Fruit fly (Drosophila melanogaster): Measurements from ENCODE around the gene CG11983.

Gene CG11983

dm6 chr3R:9010695-9011094, 2.6 kb downstream of the CG11983 start:
- peak; percentile 39; the same call in 1 of the 2 replicates for TF ChIP-seq Drgx (GFP tag; IDR thresholded peaks at IDR 0.05)
- TF ChIP-seq Ssrp (tag; optimal IDR thresholded peaks at IDR 0.05), result no peak

DNA sequence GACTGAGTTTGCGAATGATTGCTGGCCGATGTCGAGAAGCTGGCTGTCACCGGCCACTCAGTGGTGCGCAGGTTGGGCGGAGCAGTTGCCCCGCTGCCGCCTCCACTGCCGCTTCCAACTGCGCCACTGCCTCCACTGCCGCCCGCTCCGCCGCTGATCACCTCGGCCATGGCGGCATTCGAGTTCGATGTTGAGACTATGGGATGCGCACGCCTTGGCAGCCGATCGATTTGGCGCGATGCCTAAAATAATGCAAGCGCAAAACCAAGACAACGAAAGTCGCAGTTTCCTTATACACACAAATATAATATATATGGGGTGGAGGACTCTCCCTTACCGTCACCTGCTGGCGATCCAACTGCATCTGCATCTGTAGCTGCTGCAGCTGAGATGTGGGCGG, 3.6 kb downstream of the CG11983 start:
- TF ChIP-seq CG17385 (GFP tag; optimal IDR thresholded peaks at IDR 0.05), result no peak
- no peak for TF ChIP-seq otp (GFP tag; IDR thresholded peaks at IDR 0.05)
- no peak for TF ChIP-seq crol (GFP tag; IDR thresholded peaks at IDR 0.05)
- no peak for TF ChIP-seq CG12659 (GFP tag; optimal IDR thresholded peaks at IDR 0.05)
- TF ChIP-seq CG11696 (GFP tag; IDR thresholded peaks at IDR 0.05), result no peak
- no peak for TF ChIP-seq CG4360 (GFP tag; IDR thresholded peaks at IDR 0.05)
- TF ChIP-seq Ssrp (tag; optimal IDR thresholded peaks at IDR 0.05), result no peak
- no peak for TF ChIP-seq CG15269 (tag; optimal IDR thresholded peaks at IDR 0.05)
- no peak for TF ChIP-seq tin (GFP tag; optimal IDR thresholded peaks at IDR 0.05)
- TF ChIP-seq CG4820 (GFP tag; optimal IDR thresholded peaks at IDR 0.05), result no peak
- no peak for TF ChIP-seq inv (GFP tag; IDR thresholded peaks at IDR 0.05; ENCODE audit: partially characterized antibody)
- peak; percentile 7 for TF ChIP-seq Med (GFP tag)
- peak; percentile 17; the same call in 1 of the 2 replicates for TF ChIP-seq Drgx (GFP tag; IDR thresholded peaks at IDR 0.05)
- no peak for TF ChIP-seq CG7839 (tag; optimal IDR thresholded peaks at IDR 0.05)
- TF ChIP-seq ase (GFP tag; IDR thresholded peaks at IDR 0.05), result no peak
- TF ChIP-seq CG17361 (GFP tag; IDR thresholded peaks at IDR 0.05), result no peak

DNA sequence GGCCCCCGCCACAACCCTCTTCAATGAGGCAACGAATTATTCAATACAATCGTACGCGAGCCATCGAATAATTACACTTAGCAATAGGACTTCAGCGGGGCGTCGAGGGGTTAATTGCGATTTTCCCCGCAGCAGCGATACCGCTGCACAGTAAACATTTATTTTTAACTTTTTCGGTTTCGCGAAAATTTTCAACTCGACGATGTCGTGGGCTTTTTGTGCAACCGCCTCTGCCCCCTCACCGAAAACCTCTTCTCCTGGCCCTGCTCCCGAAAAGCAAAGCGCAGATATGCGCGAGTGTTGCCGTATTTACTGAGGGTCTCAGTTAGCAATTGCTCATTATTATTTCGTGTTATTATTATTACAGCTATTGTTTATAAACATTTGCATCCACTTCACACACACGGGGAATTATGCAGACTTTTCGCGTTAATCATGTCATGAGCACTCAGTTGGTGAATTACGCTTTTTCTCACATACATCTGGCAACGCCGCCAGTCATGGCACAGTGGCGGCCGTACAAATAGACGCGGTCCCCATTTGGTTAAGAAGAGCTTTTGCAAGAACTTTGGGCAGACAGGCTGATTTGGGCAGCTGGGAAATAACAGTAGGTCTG, 5.8 kb downstream of the CG11983 start:
- TF ChIP-seq GATAe (GFP tag; conservative IDR thresholded peaks at IDR 0.05) (no peak), CG32772 (GFP tag; IDR thresholded peaks at IDR 0.05) (no peak), CG7963 (GFP tag; IDR thresholded peaks at IDR 0.05; ENCODE audit: partially characterized antibody) (no peak), CG17385 (GFP tag; optimal IDR thresholded peaks at IDR 0.05) (no peak), rib (GFP tag; IDR thresholded peaks at IDR 0.05) (peak; percentile 65; the same call in 1 of the 2 replicates), CG9215 (GFP tag; IDR thresholded peaks at IDR 0.05) (peak; percentile 47; the same call in 1 of the 2 replicates), H15 (GFP tag; IDR thresholded peaks at IDR 0.05) (0 out of 3 replicates have a peak, but pooled peaks have one; percentile 37), CG12155 (GFP tag; optimal IDR thresholded peaks at IDR 0.05) (peak; percentile 36), gsb (GFP tag; IDR thresholded peaks at IDR 0.05) (no peak), CG4820 (GFP tag; optimal IDR thresholded peaks at IDR 0.05) (peak; percentile 3), MTF-1 (GFP tag; optimal IDR thresholded peaks at IDR 0.05; ENCODE audit: borderline replicate concordance) (peak; percentile 1), gce (GFP tag; IDR thresholded peaks at IDR 0.05) (no peak), cg (GFP tag; optimal IDR thresholded peaks at IDR 0.05) (no peak), Ravus (GFP tag; IDR thresholded peaks at IDR 0.05) (no peak), gfzf (GFP tag; optimal IDR thresholded peaks at IDR 0.05) (peak; percentile 14), CG12391 (tag; optimal IDR thresholded peaks at IDR 0.05) (peak; percentile 42), vvl (GFP tag; IDR thresholded peaks at IDR 0.05) (peak; percentile 48; the same call in 1 of the 2 replicates), CG14050 (GFP tag; IDR thresholded peaks at IDR 0.05) (no peak), CG30431 (GFP tag; optimal IDR thresholded peaks at IDR 0.05) (no peak), CG14860 (GFP tag; IDR thresholded peaks at IDR 0.05; ENCODE audit: partially characterized antibody) (no peak), disco-r (GFP tag; optimal IDR thresholded peaks at IDR 0.05) (peak; percentile 45), CG10366 (GFP tag; IDR thresholded peaks at IDR 0.05) (no peak), Side (GFP tag; optimal IDR thresholded peaks at IDR 0.05) (peak; percentile 42), E2f1 (GFP tag; IDR thresholded peaks at IDR 0.05) (0 out of 2 replicates have a peak, but pooled peaks have one; percentile 11), sc (optimal IDR thresholded peaks at IDR 0.05) (no peak), sc (GFP tag; optimal IDR thresholded peaks at IDR 0.05) (no peak), CG3726 (GFP tag; IDR thresholded peaks at IDR 0.05) (no peak), ftz-f1 (GFP tag; optimal IDR thresholded peaks at IDR 0.05) (peak; percentile 71), CG2202 (tag; optimal IDR thresholded peaks at IDR 0.05) (peak; percentile 9), CG11093 (GFP tag; IDR thresholded peaks at IDR 0.05) (no peak), Meics (GFP tag; optimal IDR thresholded peaks at IDR 0.05) (no peak), Optix (GFP tag; IDR thresholded peaks at IDR 0.05) (no peak), CG17186 (GFP tag; optimal IDR thresholded peaks at IDR 0.05) (peak; percentile 35), Med (GFP tag) (peak; percentile 91), CG16813 (GFP tag; IDR thresholded peaks at IDR 0.05; ENCODE audit: partially characterized antibody) (no peak)

Data from whole organism, embryonic.